Worm (Caenorhabditis elegans) whole organism, midembryonic: Measurements from ENCODE around the gene F35E8.2.

ENCODE experiments used
- T22C8.4 ChIP-seq: fragments of 200-800 bp; sonication (Bioruptor generic); IDR thresholded peaks from 2 replicates; pipeline ENCODE4 v1.3.6; 2022; ENCODE audit warnings: missing genetic modification characterization, missing compliant biosample characterization
- cog-1 ChIP-seq: sonication (generic microtip); optimal IDR thresholded peaks from 2 replicates; lab custom pipeline; 2016; ENCODE audit warnings: missing genetic modification characterization, missing compliant biosample characterization
- klf-2 ChIP-seq: fragments of 200-800 bp; sonication (Bioruptor generic); conservative IDR thresholded peaks from 2 replicates; pipeline ENCODE4 v1.3.6; 2022; ENCODE audit warnings: missing genetic modification reagents, missing genetic modification characterization, missing compliant biosample characterization
- med-1 ChIP-seq: sonication (generic microtip); optimal IDR thresholded peaks from 2 replicates; lab custom pipeline; 2017; ENCODE audit warnings: missing genetic modification characterization, mild to moderate bottlenecking, missing compliant biosample characterization, antibody characterized with exemption, missing genetic modification reagents; ENCODE audit not compliant: insufficient read depth
- ztf-23 ChIP-seq: fragments of 200-800 bp; sonication (Bioruptor generic); IDR thresholded peaks from 2 replicates; pipeline ENCODE4 v1.3.6; 2022; ENCODE audit warnings: missing genetic modification reagents, missing genetic modification characterization, missing compliant biosample characterization

DNA sequence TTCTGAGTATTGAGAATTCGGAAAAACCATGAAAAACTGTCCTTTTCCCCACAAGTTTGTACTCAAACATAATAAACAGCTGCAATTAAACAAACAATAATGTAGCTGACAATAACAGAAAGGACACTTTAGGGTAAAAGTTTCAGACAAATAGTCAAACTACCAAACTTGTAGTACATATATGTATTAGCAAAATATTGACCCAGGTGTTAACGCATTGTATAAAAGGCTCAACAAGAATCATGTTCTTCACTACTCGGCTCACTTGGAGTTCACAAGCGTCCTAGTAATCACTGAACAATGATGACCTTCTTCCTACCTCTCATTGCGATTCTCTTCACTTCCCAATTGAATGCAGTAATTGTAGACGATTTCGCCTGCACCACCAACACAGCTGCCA is 6.4 kb downstream of the F35E8.2 start, which contains the start of gene F35E8.6:
- no peak for TF ChIP-seq med-1 (GFP tag; lab: Kevin White, UChicago)
- no peak for TF ChIP-seq ztf-23 (GFP tag; lab: Robert Waterston, UW)
- TF ChIP-seq T22C8.4, result no peak
- no peak for TF ChIP-seq klf-2 (GFP tag; lab: Robert Waterston, UW)
- TF ChIP-seq cog-1 (tag; lab: Kevin White, UChicago), result no peak
